Fruit fly (Drosophila melanogaster): Measurements from ENCODE around the gene CG5895.

CG5895 gene

DNA sequence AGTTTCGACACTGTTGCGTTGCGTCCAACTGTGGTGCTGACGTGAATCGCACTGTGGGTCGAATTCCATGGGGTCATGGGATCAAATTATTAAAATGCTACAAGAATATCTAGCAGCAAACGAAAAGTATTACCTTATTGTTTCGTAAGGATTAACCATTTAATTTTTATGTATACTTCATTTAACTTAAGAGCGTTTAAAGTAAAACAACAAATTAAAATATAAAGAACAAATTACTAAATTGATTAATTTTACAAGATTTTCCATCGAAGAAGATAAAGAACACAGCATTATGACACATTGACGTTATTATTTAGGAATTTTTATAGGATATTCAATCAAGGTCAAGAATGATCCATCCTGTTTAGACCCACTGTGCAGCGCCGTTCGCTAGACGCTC lies 18.8 kb downstream of the CG5895 start (continued):
- TF ChIP-seq seq (GFP tag; IDR thresholded peaks at IDR 0.05), result 0 out of 2 replicates have a peak, but pooled peaks have one; percentile 16
- TF ChIP-seq CG11696 (GFP tag; IDR thresholded peaks at IDR 0.05), result no peak
- peak; percentile 71 for TF ChIP-seq CG6689 (GFP tag; IDR thresholded peaks at IDR 0.05)
- peak; percentile 24 for TF ChIP-seq CG17359 (tag; optimal IDR thresholded peaks at IDR 0.05)
- no peak for TF ChIP-seq Spps (tag; optimal IDR thresholded peaks at IDR 0.05)
- TF ChIP-seq CG8388 (GFP tag; optimal IDR thresholded peaks at IDR 0.05), result peak; percentile 54
- no peak for TF ChIP-seq Opbp (GFP tag; IDR thresholded peaks at IDR 0.05; ENCODE audit: partially characterized antibody)
- no peak for TF ChIP-seq Sry-β (GFP tag; optimal IDR thresholded peaks at IDR 0.05)
- 0 out of 3 replicates have a peak, but pooled peaks have one; percentile 18 for TF ChIP-seq Optix (GFP tag; IDR thresholded peaks at IDR 0.05)
- TF ChIP-seq mirr (GFP tag; optimal IDR thresholded peaks at IDR 0.05), result no peak
- TF ChIP-seq CG9932 (GFP tag; IDR thresholded peaks at IDR 0.05), result no peak
- no peak for TF ChIP-seq disco-r (GFP tag; optimal IDR thresholded peaks at IDR 0.05)
- TF ChIP-seq CG42726 (GFP tag; IDR thresholded peaks at IDR 0.05; ENCODE audit: partially characterized antibody), result no peak
- TF ChIP-seq CG11723 (GFP tag; optimal IDR thresholded peaks at IDR 0.05), result no peak
- TF ChIP-seq Ssrp (tag; optimal IDR thresholded peaks at IDR 0.05), result peak; percentile 62
- no peak for TF ChIP-seq CG2116 (GFP tag; optimal IDR thresholded peaks at IDR 0.05)
- TF ChIP-seq repo (GFP tag; optimal IDR thresholded peaks at IDR 0.05), result no peak
- TF ChIP-seq ranshi (GFP tag; IDR thresholded peaks at IDR 0.05), result no peak
- no peak for TF ChIP-seq CG6765 (GFP tag; optimal IDR thresholded peaks at IDR 0.05)
- TF ChIP-seq Usf (GFP tag; optimal IDR thresholded peaks at IDR 0.05), result no peak
- TF ChIP-seq CG2120 (GFP tag; optimal IDR thresholded peaks at IDR 0.05), result peak; percentile 10
- peak; percentile 21 for TF ChIP-seq ind (GFP tag; optimal IDR thresholded peaks at IDR 0.05)
- TF ChIP-seq Dref (GFP tag; IDR thresholded peaks at IDR 0.05), result no peak
- TF ChIP-seq CG10543 (GFP tag; optimal IDR thresholded peaks at IDR 0.05), result no peak
- TF ChIP-seq HLHmδ (GFP tag; optimal IDR thresholded peaks at IDR 0.05), result no peak
- no peak; the same call in 2 of the 3 replicates for TF ChIP-seq ase (GFP tag; IDR thresholded peaks at IDR 0.05)
- no peak for TF ChIP-seq CG2199 (GFP tag; IDR thresholded peaks at IDR 0.05)
- TF ChIP-seq CG7556 (GFP tag; optimal IDR thresholded peaks at IDR 0.05), result peak; percentile 67
- no peak for TF ChIP-seq gsb-n (tag; optimal IDR thresholded peaks at IDR 0.05)
- TF ChIP-seq CG15479 (GFP tag; optimal IDR thresholded peaks at IDR 0.05), result no peak
- no peak for TF ChIP-seq CG11560 (tag; IDR thresholded peaks at IDR 0.05)
- TF ChIP-seq Bdp1 (GFP tag; optimal IDR thresholded peaks at IDR 0.05), result no peak
- TF ChIP-seq CG12744 (GFP tag; optimal IDR thresholded peaks at IDR 0.05), result no peak
- TF ChIP-seq fd64A (GFP tag; optimal IDR thresholded peaks at IDR 0.05), result no peak
- peak in 1 of 2 experiments; percentile 38 for TF ChIP-seq dpn (GFP tag; optimal IDR thresholded peaks at IDR 0.05)
- TF ChIP-seq toy (GFP tag; IDR thresholded peaks at IDR 0.05), result no peak
- no peak for TF ChIP-seq Doc2 (GFP tag; IDR thresholded peaks at IDR 0.05)
- peak; percentile 63 for TF ChIP-seq lmd (GFP tag; IDR thresholded peaks at IDR 0.05)
- TF ChIP-seq nmo (GFP tag; optimal IDR thresholded peaks at IDR 0.05), result peak; percentile 80
- TF ChIP-seq crol (GFP tag; IDR thresholded peaks at IDR 0.05), result no peak
- no peak for TF ChIP-seq CG6683 (GFP tag; optimal IDR thresholded peaks at IDR 0.05)
- no peak for TF ChIP-seq chn (GFP tag; optimal IDR thresholded peaks at IDR 0.05)
- TF ChIP-seq CG11247 (GFP tag; IDR thresholded peaks at IDR 0.05), result no peak
- peak; percentile 50 for TF ChIP-seq CG4424 (GFP tag; optimal IDR thresholded peaks at IDR 0.05)
- peak; percentile 36 for TF ChIP-seq CG18599 (GFP tag; optimal IDR thresholded peaks at IDR 0.05)
- peak; percentile 40; the same call in 2 of the 3 replicates for TF ChIP-seq row (GFP tag; IDR thresholded peaks at IDR 0.05)
- TF ChIP-seq Dip2 (GFP tag; IDR thresholded peaks at IDR 0.05), result no peak
- no peak for TF ChIP-seq CG7745 (tag; optimal IDR thresholded peaks at IDR 0.05)
- no peak for TF ChIP-seq Bgb (GFP tag; IDR thresholded peaks at IDR 0.05; ENCODE audit: partially characterized antibody)
- peak; percentile 68 for TF ChIP-seq Oli (tag; optimal IDR thresholded peaks at IDR 0.05)
- no peak for TF ChIP-seq CG17612 (GFP tag; IDR thresholded peaks at IDR 0.05)
- peak; percentile 64 for TF ChIP-seq grau (tag; optimal IDR thresholded peaks at IDR 0.05)
